Fruit fly (Drosophila melanogaster) whole organism, embryonic: ENCODE results near the gene CG17855.
A peak's percentile ranks its signal among the peaks of the same experiment; 100 is the strongest.

Experiments
- ATbp ChIP-seq: fragments of 200-800 bp; sonication (Bioruptor generic); optimal IDR thresholded peaks from 2 replicates; lab custom pipeline; 2017; ENCODE audit warnings: missing biosample characterization, mild to moderate bottlenecking, missing genetic modification characterization, missing genetic modification reagents
- Abd-B ChIP-seq: fragments of 200-800 bp; sonication (Bioruptor generic); optimal IDR thresholded peaks from 2 replicates; lab custom pipeline; 2018; ENCODE audit warnings: missing biosample characterization, mild to moderate bottlenecking, missing genetic modification characterization, moderate library complexity
- B-H1 ChIP-seq: fragments of 200-800 bp; sonication (Bioruptor generic); IDR thresholded peaks from 3 replicates; pipeline ENCODE4 v1.3.6; 2022; ENCODE audit warnings: missing biosample characterization, missing genetic modification characterization
- CG10209 ChIP-seq: fragments of 200-800 bp; sonication (Bioruptor generic); optimal IDR thresholded peaks from 3 replicates; lab custom pipeline; 2017; ENCODE audit warnings: missing biosample characterization, mild to moderate bottlenecking, missing genetic modification characterization, missing genetic modification reagents
- CG10321 ChIP-seq: fragments of 200-800 bp; sonication (Bioruptor generic); IDR thresholded peaks from 2 replicates; pipeline ENCODE4 v1.3.6; 2022; ENCODE audit warnings: missing biosample characterization, missing genetic modification characterization
- CG10431 ChIP-seq: fragments of 200-800 bp; sonication (Bioruptor generic); optimal IDR thresholded peaks from 3 replicates; lab custom pipeline; 2018; ENCODE audit warnings: missing biosample characterization, mild to moderate bottlenecking, missing genetic modification characterization
- CG11696 ChIP-seq: fragments of 200-800 bp; sonication (Bioruptor generic); IDR thresholded peaks from 2 replicates; pipeline ENCODE4 v1.3.6; 2022; ENCODE audit warnings: missing biosample characterization, missing genetic modification characterization
- CG12942 ChIP-seq: fragments of 200-800 bp; sonication (Bioruptor generic); optimal IDR thresholded peaks from 3 replicates; lab custom pipeline; 2016; ENCODE audit warnings: missing biosample characterization, missing genetic modification characterization
- CG13287 ChIP-seq: fragments of 200-800 bp; sonication (Bioruptor generic); IDR thresholded peaks from 2 replicates; pipeline ENCODE4 v1.3.6; 2022; ENCODE audit warnings: missing biosample characterization, missing genetic modification characterization; ENCODE audit not compliant: partially characterized antibody
- CG14667 ChIP-seq: fragments of 200-800 bp; sonication (Bioruptor generic); IDR thresholded peaks from 2 replicates; pipeline ENCODE4 v1.3.6; 2022; ENCODE audit warnings: missing biosample characterization, missing genetic modification characterization
- CG1603 ChIP-seq: fragments of 200-800 bp; sonication (Bioruptor generic); optimal IDR thresholded peaks from 2 replicates; lab custom pipeline; 2019; ENCODE audit warnings: missing biosample characterization, mild to moderate bottlenecking, missing genetic modification characterization, moderate library complexity
- CG17912 ChIP-seq: fragments of 200-800 bp; sonication (Bioruptor generic); optimal IDR thresholded peaks from 2 replicates; lab custom pipeline; 2018; ENCODE audit warnings: missing biosample characterization, mild to moderate bottlenecking, missing genetic modification characterization
- CG2202 ChIP-seq: fragments of 200-800 bp; sonication (Bioruptor generic); optimal IDR thresholded peaks from 2 replicates; lab custom pipeline; 2018; ENCODE audit warnings: missing biosample characterization, mild to moderate bottlenecking, missing genetic modification characterization
- CG2678 ChIP-seq: fragments of 200-800 bp; sonication (Bioruptor generic); optimal IDR thresholded peaks from 3 replicates; lab custom pipeline; 2019; ENCODE audit warnings: missing biosample characterization, mild to moderate bottlenecking, missing genetic modification characterization, moderate library complexity
- CG2889 ChIP-seq: fragments of 200-800 bp; sonication (Bioruptor generic); IDR thresholded peaks from 3 replicates; pipeline ENCODE4 v1.3.6; 2022; ENCODE audit warnings: missing biosample characterization, missing genetic modification characterization
- CG30403 ChIP-seq: fragments of 200-800 bp; sonication (Bioruptor generic); optimal IDR thresholded peaks from 3 replicates; lab custom pipeline; 2016; ENCODE audit warnings: missing biosample characterization, missing genetic modification characterization
- CG3065 ChIP-seq: fragments of 200-800 bp; sonication (Bioruptor generic); optimal IDR thresholded peaks from 2 replicates; lab custom pipeline; 2016; ENCODE audit warnings: missing biosample characterization, missing genetic modification characterization
- CG31365 ChIP-seq: fragments of 200-800 bp; sonication (Bioruptor generic); optimal IDR thresholded peaks from 2 replicates; lab custom pipeline; 2018; ENCODE audit warnings: missing biosample characterization, mild to moderate bottlenecking, missing genetic modification characterization
- CG33213 ChIP-seq: fragments of 200-800 bp; sonication (Bioruptor generic); optimal IDR thresholded peaks from 3 replicates; lab custom pipeline; 2016; ENCODE audit warnings: missing biosample characterization, missing genetic modification characterization
- CG3407 ChIP-seq: fragments of 200-800 bp; sonication (Bioruptor generic); optimal IDR thresholded peaks from 2 replicates; lab custom pipeline; 2018; ENCODE audit warnings: missing biosample characterization, mild to moderate bottlenecking, missing genetic modification characterization
- CG6813 ChIP-seq: fragments of 200-800 bp; sonication (Bioruptor generic); optimal IDR thresholded peaks from 2 replicates; lab custom pipeline; 2017; ENCODE audit warnings: missing biosample characterization, missing genetic modification characterization, mild to moderate bottlenecking, moderate library complexity, missing genetic modification reagents
- CG7556 ChIP-seq: fragments of 200-800 bp; sonication (Bioruptor generic); optimal IDR thresholded peaks from 2 replicates; lab custom pipeline; 2017; ENCODE audit warnings: missing biosample characterization, mild to moderate bottlenecking, missing genetic modification characterization
- CTCF ChIP-seq: fragments of 200-800 bp; sonication (Bioruptor generic); optimal IDR thresholded peaks from 2 replicates; lab custom pipeline; 2017; ENCODE audit warnings: missing biosample characterization, mild to moderate bottlenecking, missing genetic modification characterization, moderate library complexity
- Camta ChIP-seq: fragments of 200-800 bp; sonication (Bioruptor generic); optimal IDR thresholded peaks from 2 replicates; lab custom pipeline; 2016; ENCODE audit warnings: missing biosample characterization, missing genetic modification characterization
- Dll ChIP-seq: fragments of 200-800 bp; sonication (Bioruptor generic); IDR thresholded peaks from 4 replicates; pipeline ENCODE4 v1.3.6; 2022; ENCODE audit warnings: missing biosample characterization, missing genetic modification characterization; ENCODE audit not compliant: partially characterized antibody
- E2f1 ChIP-seq: fragments of 200-800 bp; sonication (Bioruptor generic); IDR thresholded peaks from 2 replicates; pipeline ENCODE4 v1.3.6; 2022; ENCODE audit warnings: missing biosample characterization, missing genetic modification characterization
- Hand ChIP-seq: fragments of 200-800 bp; sonication (Bioruptor generic); optimal IDR thresholded peaks from 2 replicates; lab custom pipeline; 2017; ENCODE audit warnings: mild to moderate bottlenecking, missing biosample characterization, missing genetic modification reagents, missing genetic modification characterization
- HmgZ ChIP-seq: fragments of 200-800 bp; sonication (Bioruptor generic); optimal IDR thresholded peaks from 2 replicates; lab custom pipeline; 2018; ENCODE audit warnings: missing biosample characterization, mild to moderate bottlenecking, missing genetic modification characterization
- Hr3 ChIP-seq: fragments of 200-800 bp; sonication (Bioruptor generic); optimal IDR thresholded peaks from 3 replicates; lab custom pipeline; 2016; ENCODE audit warnings: missing biosample characterization, missing genetic modification characterization
- NFAT ChIP-seq: fragments of 200-800 bp; sonication (Bioruptor generic); IDR thresholded peaks from 2 replicates; pipeline ENCODE4 v1.3.6; 2022; ENCODE audit warnings: missing biosample characterization, missing genetic modification characterization
- NK7.1 ChIP-seq: fragments of 200-800 bp; sonication (Bioruptor generic); optimal IDR thresholded peaks from 3 replicates; lab custom pipeline; 2016; ENCODE audit warnings: missing biosample characterization, missing genetic modification characterization
- Nf-YB ChIP-seq: fragments of 200-800 bp; sonication (Bioruptor generic); optimal IDR thresholded peaks from 3 replicates; lab custom pipeline; 2019; ENCODE audit warnings: missing biosample characterization, mild to moderate bottlenecking, missing genetic modification characterization, moderate library complexity
- PHDP ChIP-seq: fragments of 200-800 bp; sonication (Bioruptor generic); optimal IDR thresholded peaks from 3 replicates; lab custom pipeline; 2018; ENCODE audit warnings: missing biosample characterization, mild to moderate bottlenecking, missing genetic modification characterization, moderate library complexity
- Sox102F ChIP-seq: fragments of 200-800 bp; sonication (Bioruptor generic); optimal IDR thresholded peaks from 2 replicates; lab custom pipeline; 2018; ENCODE audit warnings: missing biosample characterization, mild to moderate bottlenecking, missing genetic modification characterization, moderate library complexity
- ac ChIP-seq: fragments of 200-800 bp; sonication (Bioruptor generic); optimal IDR thresholded peaks from 3 replicates; lab custom pipeline; 2017; ENCODE audit warnings: missing biosample characterization, mild to moderate bottlenecking, missing genetic modification characterization
- danr ChIP-seq: fragments of 200-800 bp; sonication (Bioruptor generic); IDR thresholded peaks from 2 replicates; pipeline ENCODE4 v1.3.6; 2022; ENCODE audit warnings: missing biosample characterization, missing genetic modification characterization
- emc ChIP-seq: fragments of 200-800 bp; sonication (Bioruptor generic); optimal IDR thresholded peaks from 2 replicates; lab custom pipeline; 2016; ENCODE audit warnings: missing biosample characterization, missing genetic modification characterization
- gce ChIP-seq: fragments of 200-800 bp; sonication (Bioruptor generic); IDR thresholded peaks from 3 replicates; pipeline ENCODE4 v1.3.6; 2022; ENCODE audit warnings: missing biosample characterization, missing genetic modification characterization
- gcm2 ChIP-seq: fragments of 200-800 bp; sonication (Bioruptor generic); optimal IDR thresholded peaks from 2 replicates; lab custom pipeline; 2016; ENCODE audit warnings: missing biosample characterization, missing genetic modification characterization
- jigr1 ChIP-seq: fragments of 200-800 bp; sonication (Bioruptor generic); IDR thresholded peaks from 3 replicates; pipeline ENCODE4 v1.3.6; 2022; ENCODE audit warnings: missing biosample characterization, missing genetic modification characterization
- lbe ChIP-seq: fragments of 200-800 bp; sonication (Bioruptor generic); optimal IDR thresholded peaks from 2 replicates; lab custom pipeline; 2016; ENCODE audit warnings: missing biosample characterization, mild to moderate bottlenecking, missing genetic modification characterization
- luna ChIP-seq: fragments of 200-800 bp; sonication (Bioruptor generic); optimal IDR thresholded peaks from 2 replicates; lab custom pipeline; 2016; ENCODE audit warnings: missing biosample characterization, missing genetic modification characterization
- odd ChIP-seq: fragments of 200-800 bp; sonication (Bioruptor generic); optimal IDR thresholded peaks from 2 replicates; lab custom pipeline; 2017; ENCODE audit warnings: missing biosample characterization, mild to moderate bottlenecking, missing genetic modification characterization
- org-1 ChIP-seq: fragments of 200-800 bp; sonication (Bioruptor generic); optimal IDR thresholded peaks from 2 replicates; lab custom pipeline; 2017; ENCODE audit warnings: missing biosample characterization, missing genetic modification characterization
- p53 ChIP-seq: fragments of 200-800 bp; sonication (Bioruptor generic); optimal IDR thresholded peaks from 2 replicates; lab custom pipeline; 2016; ENCODE audit warnings: missing biosample characterization, missing genetic modification characterization
- sob ChIP-seq: fragments of 200-800 bp; sonication (Bioruptor generic); IDR thresholded peaks from 2 replicates; pipeline ENCODE4 v1.3.6; 2022; ENCODE audit warnings: missing biosample characterization, missing genetic modification characterization
- toy ChIP-seq: fragments of 200-800 bp; sonication (Bioruptor generic); IDR thresholded peaks from 2 replicates; pipeline ENCODE4 v1.3.6; 2022; ENCODE audit warnings: missing biosample characterization, missing genetic modification characterization
- tx ChIP-seq: fragments of 200-800 bp; sonication (Bioruptor generic); optimal IDR thresholded peaks from 2 replicates; lab custom pipeline; 2016; ENCODE audit warnings: missing biosample characterization, missing genetic modification characterization
- vnd ChIP-seq: fragments of 200-800 bp; sonication (Bioruptor generic); IDR thresholded peaks from 3 replicates; pipeline ENCODE4 v1.3.6; 2022; ENCODE audit warnings: missing biosample characterization, missing genetic modification characterization; ENCODE audit not compliant: partially characterized antibody
- wek ChIP-seq: fragments of 200-800 bp; sonication (Bioruptor generic); optimal IDR thresholded peaks from 3 replicates; lab custom pipeline; 2018; ENCODE audit warnings: missing biosample characterization, mild to moderate bottlenecking, missing genetic modification characterization, moderate library complexity

Gene CG17855

dm6 chr2L:9525719-9526118 lies 14.6 kb upstream of the CG17855 start (continued):
- TF ChIP-seq vnd (GFP tag; lab: Robert Waterston, UW): no peak
- peak; percentile 92 for TF ChIP-seq sob (GFP tag; lab: Robert Waterston, UW)
- TF ChIP-seq HmgZ (tag; lab: Kevin White, UChicago): peak; percentile 95
- peak; percentile 91 for TF ChIP-seq CG1603 (tag; lab: Kevin White, UChicago)
- TF ChIP-seq CG10431 (GFP tag; lab: Kevin White, UChicago): peak; percentile 95
- TF ChIP-seq CG11696 (GFP tag; lab: Robert Waterston, UW): peak; percentile 77
- TF ChIP-seq CG2678 (tag; lab: Kevin White, UChicago): peak; percentile 91
- TF ChIP-seq Camta: peak; percentile 73
- peak; percentile 50; the same call in 1 of the 2 replicates for TF ChIP-seq toy
- TF ChIP-seq CG6813: peak; percentile 98
- TF ChIP-seq CG2202 (tag; lab: Kevin White, UChicago): peak; percentile 95
- 0 out of 3 replicates have a peak, but pooled peaks have one; percentile 41 for TF ChIP-seq CG2889
- peak; percentile 58 for TF ChIP-seq CG30403 (GFP tag; lab: Kevin White, UChicago)
- TF ChIP-seq CG3407: peak; percentile 95
- TF ChIP-seq B-H1 (GFP tag; lab: Robert Waterston, UW): peak; percentile 59; the same call in 1 of the 3 replicates
- peak; percentile 73 for TF ChIP-seq Nf-YB
- peak; percentile 89 for TF ChIP-seq org-1 (GFP tag; lab: Kevin White, UChicago)
- no peak for TF ChIP-seq jigr1 (GFP tag; lab: Robert Waterston, UW)
- peak; percentile 78 for TF ChIP-seq gcm2 (GFP tag; lab: Kevin White, UChicago)
- TF ChIP-seq CG12942: peak; percentile 89
- TF ChIP-seq Sox102F (GFP tag; lab: Kevin White, UChicago): peak; percentile 64
- peak; percentile 96 for TF ChIP-seq odd (GFP tag; lab: Kevin White, UChicago)
- TF ChIP-seq Dll (GFP tag; lab: Robert Waterston, UW): no peak
- peak; percentile 49; the same call in 1 of the 2 replicates for TF ChIP-seq NFAT (GFP tag; lab: Robert Waterston, UW)
- peak; percentile 50; the same call in 1 of the 2 replicates for TF ChIP-seq danr
- peak; percentile 90 for TF ChIP-seq PHDP (tag; lab: Kevin White, UChicago)
- TF ChIP-seq Hand (GFP tag; lab: Kevin White, UChicago): peak; percentile 69
- TF ChIP-seq CG7556 (GFP tag; lab: Kevin White, UChicago): peak; percentile 83
- TF ChIP-seq ac (GFP tag; lab: Kevin White, UChicago): peak; percentile 85
- no peak for TF ChIP-seq lbe (GFP tag; lab: Kevin White, UChicago)
- no peak for TF ChIP-seq CG13287
- no peak for TF ChIP-seq Abd-B
- peak; percentile 87 for TF ChIP-seq CG3065
- TF ChIP-seq ATbp (GFP tag; lab: Kevin White, UChicago): peak; percentile 97
- peak; percentile 94 for TF ChIP-seq CG10209
- peak; percentile 50 for TF ChIP-seq NK7.1 (GFP tag; lab: Kevin White, UChicago)
- peak; percentile 86 for TF ChIP-seq CG31365 (tag; lab: Kevin White, UChicago)
- peak; percentile 71 for TF ChIP-seq luna
- TF ChIP-seq Hr3 (GFP tag; lab: Kevin White, UChicago): peak; percentile 51
- TF ChIP-seq tx (GFP tag; lab: Kevin White, UChicago): peak; percentile 57
- TF ChIP-seq wek (GFP tag; lab: Kevin White, UChicago): peak; percentile 95
- no peak for TF ChIP-seq CG14667 (GFP tag; lab: Robert Waterston, UW)
- TF ChIP-seq E2f1: peak; percentile 67; the same call in 1 of the 2 replicates
- TF ChIP-seq p53 (GFP tag; lab: Kevin White, UChicago): peak; percentile 89
- peak; percentile 50 for TF ChIP-seq CTCF (GFP tag; lab: Kevin White, UChicago)
- TF ChIP-seq CG10321 (GFP tag; lab: Robert Waterston, UW): peak; percentile 69
- TF ChIP-seq CG17912: peak; percentile 92
- TF ChIP-seq gce (GFP tag; lab: Robert Waterston, UW): peak; percentile 91
- peak; percentile 61 for TF ChIP-seq emc (GFP tag; lab: Kevin White, UChicago)
- peak; percentile 92 for TF ChIP-seq CG33213
